Fruit fly (Drosophila melanogaster): ENCODE results near the gene kek5.

kek5 gene

dm6 chrX:19321820-19322708 lies 30.9 kb upstream of the kek5 start, which contains the start of gene out (continued):
- peak; percentile 86 to 93 for TF ChIP-seq Hr51 (GFP tag; optimal IDR thresholded peaks at IDR 0.05)
- peak; percentile 98 for TF ChIP-seq zf30C (GFP tag; optimal IDR thresholded peaks at IDR 0.05)
- TF ChIP-seq kay (GFP tag; optimal IDR thresholded peaks at IDR 0.05), result peak; percentile 86
- TF ChIP-seq CG4282 (GFP tag; optimal IDR thresholded peaks at IDR 0.05), result peak; percentile 61
- peak; percentile 93 for TF ChIP-seq stc (GFP tag; IDR thresholded peaks at IDR 0.05)
- TF ChIP-seq pum (GFP tag; optimal IDR thresholded peaks at IDR 0.05), result peak; percentile 83
- no peak for TF ChIP-seq CG2129 (GFP tag; IDR thresholded peaks at IDR 0.05; ENCODE audit: partially characterized antibody)
- TF ChIP-seq NK7.1 (GFP tag; optimal IDR thresholded peaks at IDR 0.05), result peak; percentile 73
- TF ChIP-seq CG7271 (tag; optimal IDR thresholded peaks at IDR 0.05), result peak; percentile 57
- TF ChIP-seq Dll (GFP tag; IDR thresholded peaks at IDR 0.05; ENCODE audit: partially characterized antibody), result no peak
- peak; percentile 90 for TF ChIP-seq D19A (tag; optimal IDR thresholded peaks at IDR 0.05)
- peak; percentile 94 for TF ChIP-seq Usf (GFP tag; optimal IDR thresholded peaks at IDR 0.05)
- peak; percentile 93 for TF ChIP-seq CG11093 (GFP tag; IDR thresholded peaks at IDR 0.05)
- peak; percentile 84 for TF ChIP-seq CG11696 (GFP tag; IDR thresholded peaks at IDR 0.05)
- TF ChIP-seq yki (optimal IDR thresholded peaks at IDR 0.05), result peak; percentile 24
- peak; percentile 88 for TF ChIP-seq CG2889 (GFP tag; IDR thresholded peaks at IDR 0.05)
- TF ChIP-seq CG2199 (GFP tag; IDR thresholded peaks at IDR 0.05), result 0 out of 3 replicates have a peak, but pooled peaks have one; percentile 51
- TF ChIP-seq YL-1 (GFP tag; optimal IDR thresholded peaks at IDR 0.05), result peak; percentile 75
- TF ChIP-seq Sin3A (optimal IDR thresholded peaks at IDR 0.05), result no peak
- peak; percentile 92 for TF ChIP-seq CG10147 (GFP tag; optimal IDR thresholded peaks at IDR 0.05)
- TF ChIP-seq CG12155 (GFP tag; optimal IDR thresholded peaks at IDR 0.05), result peak; percentile 89
- TF ChIP-seq CG11723 (GFP tag; optimal IDR thresholded peaks at IDR 0.05), result peak; percentile 94
- peak; percentile 96 for TF ChIP-seq zfh1 (GFP tag; IDR thresholded peaks at IDR 0.05)
- TF ChIP-seq CG10565 (GFP tag; optimal IDR thresholded peaks at IDR 0.05), result peak; percentile 66
- TF ChIP-seq gro (GFP tag; optimal IDR thresholded peaks at IDR 0.05), result peak; percentile 85
- TF ChIP-seq CG9609 (GFP tag; optimal IDR thresholded peaks at IDR 0.05), result peak; percentile 77
- peak; percentile 86 for TF ChIP-seq Lhr (GFP tag; optimal IDR thresholded peaks at IDR 0.05)
- peak; percentile 80 for TF ChIP-seq slou (GFP tag; optimal IDR thresholded peaks at IDR 0.05)
- TF ChIP-seq CG43689 (GFP tag; IDR thresholded peaks at IDR 0.05), result peak; percentile 82
- TF ChIP-seq CG10274 (GFP tag; optimal IDR thresholded peaks at IDR 0.05), result peak; percentile 82
- peak; percentile 32; the same call in 1 of the 2 replicates for TF ChIP-seq amos (GFP tag; IDR thresholded peaks at IDR 0.05; ENCODE audit: partially characterized antibody)
- TF ChIP-seq wor (GFP tag; IDR thresholded peaks at IDR 0.05), result peak; percentile 89
- peak; percentile 82 for TF ChIP-seq Nf-YC (tag; optimal IDR thresholded peaks at IDR 0.05)
- TF ChIP-seq CG6813 (GFP tag; optimal IDR thresholded peaks at IDR 0.05), result peak; percentile 92
- TF ChIP-seq Atf-2 (GFP tag; optimal IDR thresholded peaks at IDR 0.05), result peak; percentile 80
- peak; percentile 67 for TF ChIP-seq CG7928 (GFP tag; optimal IDR thresholded peaks at IDR 0.05)
- TF ChIP-seq CG4424 (GFP tag; optimal IDR thresholded peaks at IDR 0.05), result peak; percentile 93
- peak; percentile 91 for TF ChIP-seq CG2875 (GFP tag; optimal IDR thresholded peaks at IDR 0.05)
- TF ChIP-seq Ptx1 (GFP tag; IDR thresholded peaks at IDR 0.05), result peak; percentile 95
- TF ChIP-seq CG42726 (GFP tag; IDR thresholded peaks at IDR 0.05; ENCODE audit: partially characterized antibody), result peak; percentile 16; the same call in 1 of the 2 replicates
- peak; percentile 97 for TF ChIP-seq lmd (GFP tag; IDR thresholded peaks at IDR 0.05)
- peak; percentile 45 for TF ChIP-seq btn (GFP tag; optimal IDR thresholded peaks at IDR 0.05)
- peak; percentile 94 for TF ChIP-seq CG4404 (GFP tag; IDR thresholded peaks at IDR 0.05)
- peak; percentile 67 to 95 for TF ChIP-seq eve (GFP tag; optimal IDR thresholded peaks at IDR 0.05)
- peak; percentile 69 for TF ChIP-seq exex (tag; optimal IDR thresholded peaks at IDR 0.05)
- peak; percentile 83; the same call in 1 of the 2 replicates for TF ChIP-seq dati (GFP tag; IDR thresholded peaks at IDR 0.05)
- TF ChIP-seq CG11456 (GFP tag; IDR thresholded peaks at IDR 0.05), result peak; percentile 91
- peak; percentile 86 for TF ChIP-seq CG4854 (GFP tag; optimal IDR thresholded peaks at IDR 0.05)
- peak; percentile 88 for TF ChIP-seq ase (GFP tag; IDR thresholded peaks at IDR 0.05)

Data from whole organism, embryonic.